Worm (Caenorhabditis elegans): ENCODE data around the gene best-20.

best-20 gene

ce11 chrIV:3752276-3752675 is 3.7 kb upstream of the best-20 start:
- TF ChIP-seq ref-1 (GFP tag; conservative IDR thresholded peaks at IDR 0.05) (no peak), tab-1 (GFP tag; IDR thresholded peaks at IDR 0.05) (no peak), ztf-23 (GFP tag; IDR thresholded peaks at IDR 0.05) (no peak), cog-1 (tag; optimal IDR thresholded peaks at IDR 0.05) (no peak), T22C8.4 (GFP tag; IDR thresholded peaks at IDR 0.05) (no peak), flt-1 (GFP tag; IDR thresholded peaks at IDR 0.05) (no peak), ztf-29 (GFP tag; IDR thresholded peaks at IDR 0.05) (no peak), med-1 (GFP tag; optimal IDR thresholded peaks at IDR 0.05; ENCODE audit: insufficient read depth) (no peak), klf-2 (GFP tag; conservative IDR thresholded peaks at IDR 0.05) (no peak)

- no peak for TF ChIP-seq T22C8.4 (GFP tag; IDR thresholded peaks at IDR 0.05)
- no peak for TF ChIP-seq tab-1 (GFP tag; IDR thresholded peaks at IDR 0.05)
- TF ChIP-seq flt-1 (GFP tag; IDR thresholded peaks at IDR 0.05) = no peak
- TF ChIP-seq med-1 (GFP tag; optimal IDR thresholded peaks at IDR 0.05; ENCODE audit: insufficient read depth) = no peak
- no peak for TF ChIP-seq klf-2 (GFP tag; conservative IDR thresholded peaks at IDR 0.05)
- no peak for TF ChIP-seq cog-1 (tag; optimal IDR thresholded peaks at IDR 0.05)
- TF ChIP-seq ztf-29 (GFP tag; IDR thresholded peaks at IDR 0.05) = no peak
- TF ChIP-seq ref-1 (GFP tag; conservative IDR thresholded peaks at IDR 0.05) = no peak
- no peak for TF ChIP-seq ztf-23 (GFP tag; IDR thresholded peaks at IDR 0.05)
These were observed 666 bp upstream of the best-20 start, which contains the start of gene Y37E11AR.7 for ce11 chrIV:3755355-3755754. Y37E11AR.7 (minus strand) TSS chrIV:3755455.

- TF ChIP-seq tab-1 (GFP tag; IDR thresholded peaks at IDR 0.05) (no peak), klf-2 (GFP tag; conservative IDR thresholded peaks at IDR 0.05) (no peak), ref-1 (GFP tag; conservative IDR thresholded peaks at IDR 0.05) (no peak), flt-1 (GFP tag; IDR thresholded peaks at IDR 0.05) (no peak), ztf-23 (GFP tag; IDR thresholded peaks at IDR 0.05) (no peak), ztf-29 (GFP tag; IDR thresholded peaks at IDR 0.05) (no peak), cog-1 (tag; optimal IDR thresholded peaks at IDR 0.05) (no peak), med-1 (GFP tag; optimal IDR thresholded peaks at IDR 0.05; ENCODE audit: insufficient read depth) (no peak), T22C8.4 (GFP tag; IDR thresholded peaks at IDR 0.05) (no peak)
These were observed 3.8 kb downstream of the best-20 start for ce11 chrIV:3759823-3760222.

- TF ChIP-seq ztf-29 (GFP tag; IDR thresholded peaks at IDR 0.05) = no peak
- no peak for TF ChIP-seq T22C8.4 (GFP tag; IDR thresholded peaks at IDR 0.05)
- no peak for TF ChIP-seq tab-1 (GFP tag; IDR thresholded peaks at IDR 0.05)
- TF ChIP-seq ref-1 (GFP tag; conservative IDR thresholded peaks at IDR 0.05) = no peak
- TF ChIP-seq klf-2 (GFP tag; conservative IDR thresholded peaks at IDR 0.05) = no peak
These were observed 8.1 kb downstream of the best-20 start for ce11 chrIV:3764012-3764549.

ce11 chrIV:3765457-3765856 is 9.4 kb downstream of the best-20 start:
- TF ChIP-seq tab-1 (GFP tag; IDR thresholded peaks at IDR 0.05) = no peak

ce11 chrIV:3766589-3766988 is 10.6 kb downstream of the best-20 start, which contains the start of gene vab-2:
vab-2 (minus strand) TSS chrIV:3766826.
- no peak for TF ChIP-seq klf-2 (GFP tag; conservative IDR thresholded peaks at IDR 0.05)
- no peak for TF ChIP-seq ztf-29 (GFP tag; IDR thresholded peaks at IDR 0.05)
- no peak for TF ChIP-seq T22C8.4 (GFP tag; IDR thresholded peaks at IDR 0.05)
- TF ChIP-seq ztf-23 (GFP tag; IDR thresholded peaks at IDR 0.05) = no peak
- TF ChIP-seq med-1 (GFP tag; optimal IDR thresholded peaks at IDR 0.05; ENCODE audit: insufficient read depth) = no peak
- TF ChIP-seq ref-1 (GFP tag; conservative IDR thresholded peaks at IDR 0.05) = no peak
- no peak for TF ChIP-seq cog-1 (tag; optimal IDR thresholded peaks at IDR 0.05)
- TF ChIP-seq tab-1 (GFP tag; IDR thresholded peaks at IDR 0.05) = no peak
- no peak for TF ChIP-seq flt-1 (GFP tag; IDR thresholded peaks at IDR 0.05)

- TF ChIP-seq ref-1 (GFP tag; conservative IDR thresholded peaks at IDR 0.05) = no peak
- no peak for TF ChIP-seq cog-1 (tag; optimal IDR thresholded peaks at IDR 0.05)
- no peak for TF ChIP-seq T22C8.4 (GFP tag; IDR thresholded peaks at IDR 0.05)
- TF ChIP-seq ztf-23 (GFP tag; IDR thresholded peaks at IDR 0.05) = no peak
- no peak for TF ChIP-seq klf-2 (GFP tag; conservative IDR thresholded peaks at IDR 0.05)
- no peak for TF ChIP-seq ztf-29 (GFP tag; IDR thresholded peaks at IDR 0.05)
- TF ChIP-seq tab-1 (GFP tag; IDR thresholded peaks at IDR 0.05) = no peak
- TF ChIP-seq med-1 (GFP tag; optimal IDR thresholded peaks at IDR 0.05; ENCODE audit: insufficient read depth) = no peak
- no peak for TF ChIP-seq flt-1 (GFP tag; IDR thresholded peaks at IDR 0.05)
These were observed 11.7 kb downstream of the best-20 start for ce11 chrIV:3767749-3768148.

ce11 chrIV:3771182-3771581 is 15.2 kb downstream of the best-20 start:
- 0 out of 2 replicates have a peak, but pooled peaks have one; percentile 8 for TF ChIP-seq flt-1 (GFP tag; IDR thresholded peaks at IDR 0.05)

ce11 chrIV:3774160-3774559 is 18.1 kb downstream of the best-20 start:
- no peak for TF ChIP-seq tab-1 (GFP tag; IDR thresholded peaks at IDR 0.05)
- TF ChIP-seq ref-1 (GFP tag; conservative IDR thresholded peaks at IDR 0.05) = no peak
- no peak for TF ChIP-seq ztf-23 (GFP tag; IDR thresholded peaks at IDR 0.05)
- TF ChIP-seq ztf-29 (GFP tag; IDR thresholded peaks at IDR 0.05) = no peak
- TF ChIP-seq T22C8.4 (GFP tag; IDR thresholded peaks at IDR 0.05) = no peak
- TF ChIP-seq flt-1 (GFP tag; IDR thresholded peaks at IDR 0.05) = no peak
- no peak for TF ChIP-seq cog-1 (tag; optimal IDR thresholded peaks at IDR 0.05)
- no peak for TF ChIP-seq med-1 (GFP tag; optimal IDR thresholded peaks at IDR 0.05; ENCODE audit: insufficient read depth)

- no peak for TF ChIP-seq cog-1 (tag; optimal IDR thresholded peaks at IDR 0.05)
- TF ChIP-seq ref-1 (GFP tag; conservative IDR thresholded peaks at IDR 0.05) = no peak
- no peak for TF ChIP-seq flt-1 (GFP tag; IDR thresholded peaks at IDR 0.05)
- no peak for TF ChIP-seq ztf-29 (GFP tag; IDR thresholded peaks at IDR 0.05)
- TF ChIP-seq ztf-23 (GFP tag; IDR thresholded peaks at IDR 0.05) = no peak
- TF ChIP-seq klf-2 (GFP tag; conservative IDR thresholded peaks at IDR 0.05) = no peak
- no peak for TF ChIP-seq med-1 (GFP tag; optimal IDR thresholded peaks at IDR 0.05; ENCODE audit: insufficient read depth)
These were observed 25.5 kb downstream of the best-20 start for ce11 chrIV:3781539-3781938.

Measured in whole organism, midembryonic.